Worm (Caenorhabditis elegans) whole organism, young adult: ENCODE measurements around the gene srd-46.

ENCODE experiments used
- B0019.2 ChIP-seq: fragments of 200-800 bp; sonication (Bioruptor generic); conservative IDR thresholded peaks from 2 replicates; pipeline ENCODE4 v1.3.6; 2022; ENCODE audit warnings: missing genetic modification reagents, missing genetic modification characterization, missing compliant biosample characterization
- F22D6.2 ChIP-seq: sonication (generic microtip); optimal IDR thresholded peaks from 2 replicates; lab custom pipeline; 2016; ENCODE audit warnings: mild to moderate bottlenecking, missing genetic modification characterization, missing compliant biosample characterization
- F23B12.7 ChIP-seq: sonication (generic microtip); optimal IDR thresholded peaks from 2 replicates; lab custom pipeline; 2017; ENCODE audit warnings: missing genetic modification characterization, mild to moderate bottlenecking, missing compliant biosample characterization, antibody characterized with exemption, moderate library complexity; ENCODE audit not compliant: insufficient read depth
- F49E8.2 ChIP-seq: sonication (generic microtip); optimal IDR thresholded peaks from 3 replicates; lab custom pipeline; 2017; ENCODE audit warnings: missing genetic modification characterization, mild to moderate bottlenecking, missing compliant biosample characterization, antibody characterized with exemption, moderate library complexity; ENCODE audit not compliant: insufficient read depth
- T07F8.4 ChIP-seq: sonication (generic microtip); optimal IDR thresholded peaks from 2 replicates; lab custom pipeline; 2016; ENCODE audit warnings: mild to moderate bottlenecking, missing genetic modification characterization, moderate library complexity, missing compliant biosample characterization
- dox-1 ChIP-seq: fragments of 200-800 bp; sonication (Bioruptor generic); IDR thresholded peaks from 2 replicates; pipeline ENCODE4 v1.3.6; 2022; ENCODE audit warnings: missing genetic modification reagents, missing genetic modification characterization, missing compliant biosample characterization
- efl-1 ChIP-seq: fragments of 150-350 bp; optimal IDR thresholded peaks from 2 replicates; lab custom pipeline; 2014; ENCODE audit warnings: missing biosample characterization, missing genetic modification reagents, missing genetic modification characterization
- hmg-20 ChIP-seq: fragments of 200-800 bp; sonication (Bioruptor generic); IDR thresholded peaks from 2 replicates; pipeline ENCODE4 v1.3.6; 2022; ENCODE audit warnings: missing genetic modification reagents, missing genetic modification characterization, missing compliant biosample characterization
- madf-3 ChIP-seq: fragments of 200-800 bp; sonication (Bioruptor generic); IDR thresholded peaks from 2 replicates; pipeline ENCODE4 v1.3.6; 2022; ENCODE audit warnings: missing genetic modification reagents, missing genetic modification characterization, missing compliant biosample characterization
- nhr-27 ChIP-seq: fragments of 200-800 bp; sonication (Bioruptor generic); optimal IDR thresholded peaks from 2 replicates; lab custom pipeline; 2018; ENCODE audit warnings: mild to moderate bottlenecking, missing genetic modification characterization, moderate library complexity, missing compliant biosample characterization
- somi-1 ChIP-seq: fragments of 200-800 bp; sonication (Bioruptor generic); optimal IDR thresholded peaks from 2 replicates; lab custom pipeline; 2018; ENCODE audit warnings: mild to moderate bottlenecking, missing genetic modification characterization, missing compliant biosample characterization
- tlf-1 ChIP-seq: fragments of 200-800 bp; sonication (Bioruptor generic); optimal IDR thresholded peaks from 2 replicates; lab custom pipeline; 2018; ENCODE audit warnings: mild to moderate bottlenecking, missing genetic modification characterization, missing compliant biosample characterization
- unc-130 ChIP-seq: sonication (generic microtip); optimal IDR thresholded peaks from 2 replicates; lab custom pipeline; 2016; ENCODE audit warnings: missing genetic modification reagents, missing genetic modification characterization, missing compliant biosample characterization
- ztf-22 ChIP-seq: fragments of 200-800 bp; sonication (Bioruptor generic); optimal IDR thresholded peaks from 2 replicates; lab custom pipeline; 2018; ENCODE audit warnings: mild to moderate bottlenecking, missing genetic modification characterization, moderate library complexity, missing compliant biosample characterization

DNA sequence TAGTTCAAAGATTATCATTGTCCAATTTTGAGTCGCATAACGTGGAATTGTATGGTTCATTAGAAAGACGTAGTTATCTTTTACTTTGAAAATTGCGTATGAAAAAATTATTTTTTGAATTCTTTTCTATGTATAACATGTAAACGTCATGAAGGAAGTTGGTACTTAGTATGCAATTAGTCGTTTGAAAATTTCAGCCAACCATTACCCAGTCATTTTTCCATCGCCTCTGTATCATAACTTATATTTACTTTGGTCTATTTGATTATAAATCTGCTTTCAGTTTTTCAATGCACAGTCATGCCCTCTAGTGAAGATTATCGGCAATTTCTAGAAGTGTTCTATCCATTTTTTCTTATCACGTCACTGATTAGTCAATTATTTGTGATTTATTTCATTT lies 5.5 kb upstream of the srd-46 start, which contains the start of gene srd-41:
- TF ChIP-seq F23B12.7 = no peak
- TF ChIP-seq somi-1 (GFP tag; lab: Kevin White, UChicago) = no peak
- no peak for TF ChIP-seq dox-1 (GFP tag; lab: Robert Waterston, UW)
- no peak for TF ChIP-seq madf-3
- TF ChIP-seq T07F8.4 (tag; lab: Kevin White, UChicago) = no peak
- TF ChIP-seq B0019.2 = no peak
- no peak for TF ChIP-seq hmg-20 (GFP tag; lab: Robert Waterston, UW)
- TF ChIP-seq ztf-22 (GFP tag; lab: Kevin White, UChicago) = no peak
- TF ChIP-seq F49E8.2 (tag; lab: Kevin White, UChicago) = no peak
- no peak for TF ChIP-seq efl-1
- TF ChIP-seq F22D6.2 (tag; lab: Kevin White, UChicago) = no peak
- no peak for TF ChIP-seq unc-130 (GFP tag; lab: Kevin White, UChicago)
- TF ChIP-seq nhr-27 (tag; lab: Kevin White, UChicago) = no peak
- no peak for TF ChIP-seq tlf-1 (GFP tag; lab: Kevin White, UChicago)
